Worm (Caenorhabditis elegans) whole organism, mixed stage, embryonic: ENCODE measurements around the gene ZC190.2.

Source experiments
- M03D4.4 ChIP-seq: sonication (generic microtip); optimal IDR thresholded peaks from 2 replicates; lab custom pipeline; 2017; ENCODE audit warnings: mild to moderate bottlenecking, missing genetic modification characterization, missing compliant biosample characterization
- bed-3 ChIP-seq: fragments of 200-800 bp; sonication (Bioruptor generic); optimal IDR thresholded peaks from 3 replicates; lab custom pipeline; 2018; ENCODE audit warnings: mild to moderate bottlenecking, missing genetic modification characterization, moderate library complexity, missing compliant biosample characterization
- blmp-1 ChIP-seq: fragments of 150-350 bp; optimal IDR thresholded peaks from 2 replicates; lab custom pipeline; 2014; ENCODE audit warnings: missing biosample characterization, missing genetic modification characterization
- ceh-39 ChIP-seq: fragments of 150-350 bp; optimal IDR thresholded peaks from 2 replicates; lab custom pipeline; 2014; ENCODE audit warnings: missing biosample characterization, missing genetic modification characterization
- ceh-43 ChIP-seq: fragments of 200-800 bp; sonication (Bioruptor generic); optimal IDR thresholded peaks from 2 replicates; lab custom pipeline; 2018; ENCODE audit warnings: mild to moderate bottlenecking, missing genetic modification characterization, moderate library complexity, missing compliant biosample characterization
- ceh-83 ChIP-seq: fragments of 200-800 bp; sonication (Bioruptor generic); optimal IDR thresholded peaks from 2 replicates; lab custom pipeline; 2018; ENCODE audit warnings: mild to moderate bottlenecking, missing genetic modification characterization, missing compliant biosample characterization
- ces-1 ChIP-seq: fragments of 150-350 bp; optimal IDR thresholded peaks from 2 replicates; lab custom pipeline; 2014; ENCODE audit warnings: missing biosample characterization, missing genetic modification reagents, missing genetic modification characterization
- cnd-1 ChIP-seq: fragments of 200-800 bp; sonication (Bioruptor generic); optimal IDR thresholded peaks from 2 replicates; lab custom pipeline; 2018; ENCODE audit warnings: mild to moderate bottlenecking, missing genetic modification characterization, missing compliant biosample characterization
- drap-1 ChIP-seq: fragments of 200-800 bp; sonication (Bioruptor generic); optimal IDR thresholded peaks from 3 replicates; lab custom pipeline; 2018; ENCODE audit warnings: mild to moderate bottlenecking, missing genetic modification characterization, missing compliant biosample characterization
- elt-1 ChIP-seq: sonication (generic microtip); optimal IDR thresholded peaks from 2 replicates; lab custom pipeline; 2017; ENCODE audit warnings: missing genetic modification characterization, mild to moderate bottlenecking, missing compliant biosample characterization, antibody characterized with exemption, moderate library complexity, borderline replicate concordance; ENCODE audit not compliant: insufficient read depth
- elt-3 ChIP-seq: fragments of 150-350 bp; optimal IDR thresholded peaks from 2 replicates; lab custom pipeline; 2014; ENCODE audit warnings: missing biosample characterization, missing genetic modification characterization
- flh-1 ChIP-seq: fragments of 200-800 bp; sonication (Bioruptor generic); optimal IDR thresholded peaks from 2 replicates; lab custom pipeline; 2018; ENCODE audit warnings: mild to moderate bottlenecking, missing genetic modification characterization, moderate library complexity, missing compliant biosample characterization
- ham-2 ChIP-seq: fragments of 200-800 bp; sonication (Bioruptor generic); optimal IDR thresholded peaks from 2 replicates; lab custom pipeline; 2018; ENCODE audit warnings: mild to moderate bottlenecking, missing genetic modification characterization, missing compliant biosample characterization
- hlh-1 ChIP-seq: fragments of 150-350 bp; optimal IDR thresholded peaks from 2 replicates; lab custom pipeline; 2014; ENCODE audit warnings: missing biosample characterization, missing genetic modification reagents, missing genetic modification characterization
- lin-13 ChIP-seq: fragments of 150-350 bp; optimal IDR thresholded peaks from 2 replicates; lab custom pipeline; 2014; ENCODE audit warnings: missing biosample characterization, missing genetic modification characterization
- lin-32 ChIP-seq: fragments of 200-800 bp; sonication (Bioruptor generic); optimal IDR thresholded peaks from 2 replicates; lab custom pipeline; 2018; ENCODE audit warnings: mild to moderate bottlenecking, missing genetic modification characterization, missing compliant biosample characterization
- lsy-2 ChIP-seq: fragments of 150-350 bp; optimal IDR thresholded peaks from 2 replicates; lab custom pipeline; 2014; ENCODE audit warnings: missing biosample characterization, missing genetic modification characterization
- mab-5 ChIP-seq: fragments of 150-350 bp; optimal IDR thresholded peaks from 2 replicates; lab custom pipeline; 2014; ENCODE audit warnings: missing biosample characterization, missing genetic modification characterization
- mep-1 ChIP-seq: fragments of 150-350 bp; optimal IDR thresholded peaks from 2 replicates; lab custom pipeline; 2017; ENCODE audit warnings: missing biosample characterization, missing genetic modification reagents, missing genetic modification characterization, inconsistent platforms
- mls-2 ChIP-seq: sonication (generic microtip); optimal IDR thresholded peaks from 2 replicates; lab custom pipeline; 2016; ENCODE audit warnings: mild to moderate bottlenecking, missing genetic modification characterization, moderate library complexity, missing compliant biosample characterization
- nhr-12 ChIP-seq: fragments of 150-350 bp; optimal IDR thresholded peaks from 2 replicates; lab custom pipeline; 2014; ENCODE audit warnings: missing biosample characterization, missing genetic modification characterization
- nhr-237 ChIP-seq: fragments of 150-350 bp; optimal IDR thresholded peaks from 2 replicates; lab custom pipeline; 2014; ENCODE audit warnings: missing biosample characterization, missing genetic modification characterization
- pha-4 ChIP-seq: fragments of 150-350 bp; optimal IDR thresholded peaks from 2 replicates; lab custom pipeline; 2018; ENCODE audit warnings: missing biosample characterization, missing genetic modification reagents, missing genetic modification characterization
- sem-2 ChIP-seq: fragments of 200-800 bp; sonication (Bioruptor generic); optimal IDR thresholded peaks from 2 replicates; lab custom pipeline; 2018; ENCODE audit warnings: mild to moderate bottlenecking, missing genetic modification characterization, missing compliant biosample characterization
- snpc-4 ChIP-seq: fragments of 150-350 bp; optimal IDR thresholded peaks from 2 replicates; lab custom pipeline; 2014; ENCODE audit warnings: missing biosample characterization, missing genetic modification characterization
- sptf-1 ChIP-seq: sonication (generic microtip); optimal IDR thresholded peaks from 2 replicates; lab custom pipeline; 2017; ENCODE audit warnings: mild to moderate bottlenecking, missing genetic modification characterization, moderate library complexity, missing compliant biosample characterization
- tbx-8 ChIP-seq: fragments of 200-800 bp; sonication (Bioruptor generic); optimal IDR thresholded peaks from 2 replicates; lab custom pipeline; 2018; ENCODE audit warnings: mild to moderate bottlenecking, missing genetic modification characterization, moderate library complexity, missing compliant biosample characterization
- unc-39 ChIP-seq: fragments of 150-350 bp; optimal IDR thresholded peaks from 2 replicates; lab custom pipeline; 2014; ENCODE audit warnings: missing biosample characterization, missing genetic modification characterization
- unc-62 ChIP-seq: fragments of 150-350 bp; optimal IDR thresholded peaks from 2 replicates; lab custom pipeline; 2014; ENCODE audit warnings: missing biosample characterization, missing genetic modification reagents, missing genetic modification characterization
- zip-8 ChIP-seq: fragments of 150-350 bp; optimal IDR thresholded peaks from 2 replicates; lab custom pipeline; 2014; ENCODE audit warnings: missing biosample characterization, missing genetic modification characterization
- ztf-11 ChIP-seq: fragments of 150-350 bp; optimal IDR thresholded peaks from 2 replicates; lab custom pipeline; 2014; ENCODE audit warnings: missing biosample characterization, missing genetic modification characterization

The ZC190.2 gene

DNA sequence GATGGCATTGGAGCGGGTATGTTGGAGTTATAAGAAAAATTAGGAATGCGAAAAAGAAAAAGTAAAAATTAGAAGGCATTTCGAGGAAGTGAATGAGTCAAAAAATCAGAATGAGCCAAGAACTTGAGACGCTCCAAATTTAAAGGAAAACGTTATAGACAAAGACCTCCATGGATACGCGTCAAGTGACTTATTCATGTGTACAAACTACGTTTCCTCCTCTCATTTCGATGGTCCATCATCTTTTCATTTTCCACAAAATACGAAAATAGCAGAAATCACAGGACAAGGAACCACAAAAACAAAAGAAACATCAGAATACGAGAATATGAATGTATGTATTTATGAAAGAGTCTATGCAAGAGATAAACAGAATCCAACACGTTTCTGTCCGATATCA is 39.9 kb upstream of the ZC190.2 start, which contains the start of gene F28A12.3:
TSS of gene F28A12.3 (minus strand) at position 101 of the 400 bp plus-strand sequence.
- TF ChIP-seq zip-8 (tag; lab: Kevin White, UChicago) (no peak), unc-39 (tag; lab: Kevin White, UChicago) (no peak)

DNA sequence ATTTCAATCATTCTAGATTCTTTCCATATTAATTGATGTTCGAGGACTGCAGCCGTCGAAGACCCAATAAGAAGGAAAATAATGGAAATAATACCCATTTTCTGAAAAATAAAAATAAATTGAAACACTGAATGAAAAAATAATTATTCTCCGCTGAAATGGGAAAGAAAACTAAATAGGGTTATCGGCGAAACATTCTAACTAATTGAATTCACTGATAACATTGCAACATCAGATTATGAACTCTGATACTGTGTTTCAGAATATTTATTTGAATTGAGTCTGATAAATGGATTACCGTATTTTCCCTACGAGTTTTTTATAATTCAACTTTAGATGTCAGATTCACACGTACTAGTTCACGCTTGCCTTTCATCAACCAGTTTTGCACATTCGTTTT is 38.1 kb upstream of the ZC190.2 start, which contains the start of gene asp-13:
TSS of gene asp-13 (minus strand) at position 101 of the 400 bp plus-strand sequence.
- no peak for TF ChIP-seq tbx-8
- TF ChIP-seq ceh-43: no peak
- TF ChIP-seq snpc-4 (tag; lab: Kevin White, UChicago): no peak
- no peak for TF ChIP-seq elt-3 (tag; lab: Kevin White, UChicago)
- TF ChIP-seq lin-13 (tag; lab: Kevin White, UChicago): no peak
- no peak for TF ChIP-seq bed-3 (GFP tag; lab: Kevin White, UChicago)
- no peak for TF ChIP-seq sem-2
- TF ChIP-seq mls-2 (tag; lab: Kevin White, UChicago): no peak
- TF ChIP-seq drap-1 (GFP tag; lab: Kevin White, UChicago): no peak
- TF ChIP-seq ham-2: no peak
- no peak for TF ChIP-seq M03D4.4 (tag; lab: Kevin White, UChicago)
- TF ChIP-seq ces-1 (GFP tag; lab: Kevin White, UChicago): no peak
- no peak for TF ChIP-seq ztf-11 (tag; lab: Kevin White, UChicago)
- TF ChIP-seq sptf-1 (tag; lab: Kevin White, UChicago): no peak
- TF ChIP-seq elt-1 (tag; lab: Kevin White, UChicago): no peak
- TF ChIP-seq unc-39 (tag; lab: Kevin White, UChicago): no peak
- TF ChIP-seq blmp-1 (tag; lab: Kevin White, UChicago): no peak
- TF ChIP-seq lsy-2 (tag; lab: Kevin White, UChicago): no peak
- no peak for TF ChIP-seq cnd-1 (tag; lab: Kevin White, UChicago)
- TF ChIP-seq lin-32 (GFP tag; lab: Kevin White, UChicago): no peak

- TF ChIP-seq zip-8 (tag; lab: Kevin White, UChicago): no peak
- no peak for TF ChIP-seq unc-39 (tag; lab: Kevin White, UChicago)
- no peak for TF ChIP-seq ceh-43
Observed at ce11 chrV:8648251-8648650, 32.9 kb upstream of the ZC190.2 start.

ce11 chrV:8650365-8650764 is 30.8 kb upstream of the ZC190.2 start:
- TF ChIP-seq elt-1 (tag; lab: Kevin White, UChicago) (no peak), bed-3 (GFP tag; lab: Kevin White, UChicago) (no peak), nhr-237 (tag; lab: Kevin White, UChicago) (no peak), mls-2 (tag; lab: Kevin White, UChicago) (no peak), flh-1 (GFP tag; lab: Kevin White, UChicago) (no peak), drap-1 (GFP tag; lab: Kevin White, UChicago) (no peak), hlh-1 (tag; lab: Kevin White, UChicago) (no peak), sptf-1 (tag; lab: Kevin White, UChicago) (no peak), unc-62 (GFP tag; lab: Kevin White, UChicago) (no peak), snpc-4 (tag; lab: Kevin White, UChicago) (no peak), elt-3 (tag; lab: Kevin White, UChicago) (no peak), ceh-39 (tag; lab: Kevin White, UChicago) (no peak), blmp-1 (tag; lab: Kevin White, UChicago) (no peak), ztf-11 (tag; lab: Kevin White, UChicago) (no peak), cnd-1 (tag; lab: Kevin White, UChicago) (no peak), zip-8 (tag; lab: Kevin White, UChicago) (no peak), mep-1 (tag; lab: Kevin White, UChicago) (no peak), lin-13 (tag; lab: Kevin White, UChicago) (no peak)

- no peak for TF ChIP-seq nhr-237 (tag; lab: Kevin White, UChicago)
- no peak for TF ChIP-seq nhr-12 (tag; lab: Kevin White, UChicago)
- no peak for TF ChIP-seq unc-62 (GFP tag; lab: Kevin White, UChicago)
- TF ChIP-seq ceh-83 (GFP tag; lab: Kevin White, UChicago): no peak
- no peak for TF ChIP-seq blmp-1 (tag; lab: Kevin White, UChicago)
- TF ChIP-seq lin-32 (GFP tag; lab: Kevin White, UChicago): no peak
- TF ChIP-seq lin-13 (tag; lab: Kevin White, UChicago): no peak
- TF ChIP-seq pha-4 (tag; lab: Kevin White, UChicago): no peak
- TF ChIP-seq mab-5 (tag; lab: Kevin White, UChicago): no peak
- TF ChIP-seq ces-1 (GFP tag; lab: Kevin White, UChicago): no peak
- TF ChIP-seq elt-1 (tag; lab: Kevin White, UChicago): no peak
- no peak for TF ChIP-seq drap-1 (GFP tag; lab: Kevin White, UChicago)
- no peak for TF ChIP-seq ceh-39 (tag; lab: Kevin White, UChicago)
- TF ChIP-seq sem-2: no peak
- TF ChIP-seq tbx-8: no peak
- TF ChIP-seq hlh-1 (tag; lab: Kevin White, UChicago): no peak
- TF ChIP-seq ham-2: no peak
- no peak for TF ChIP-seq flh-1 (GFP tag; lab: Kevin White, UChicago)
Observed at ce11 chrV:8651007-8651711, 30.0 kb upstream of the ZC190.2 start.
